Worm (Caenorhabditis elegans) whole organism, L1 larva: ENCODE results near the gene srh-4.

ENCODE experiments used
- efl-1 ChIP-seq, 4 experiments: fragments of 150-350 bp; optimal IDR thresholded peaks in 3 of 4; peaks in 1 of 4; 1 replicate in 1 of 4; 2 replicates in 3 of 4; lab custom pipeline; 2014; ENCODE audit warnings: missing biosample characterization in 2 of 4, missing genetic modification characterization in 2 of 4, missing genetic modification reagents in 2 of 4
- egl-27 ChIP-seq, 2 experiments: fragments of 150-350 bp in 1 of 2; sonication (generic microtip); optimal IDR thresholded peaks; 3 replicates each; lab custom pipeline; 2017 to 2018; ENCODE audit warnings: missing biosample characterization in 2 of 2, missing genetic modification characterization in 2 of 2, missing genetic modification reagents in 2 of 2
- lin-15B ChIP-seq: fragments of 150-350 bp; sonication (generic microtip); optimal IDR thresholded peaks from 3 replicates; lab custom pipeline; 2014; ENCODE audit warnings: missing biosample characterization, missing genetic modification characterization
- lsy-2 ChIP-seq, 2 experiments: fragments of 150-350 bp; optimal IDR thresholded peaks; 2 replicates each; lab custom pipeline; 2014; ENCODE audit warnings: missing biosample characterization in 2 of 2, missing genetic modification characterization in 2 of 2
- mdl-1 ChIP-seq, 2 experiments: fragments of 150-350 bp; optimal IDR thresholded peaks; 2 replicates each; lab custom pipeline; 2014 to 2017; ENCODE audit warnings: missing biosample characterization in 2 of 2, missing genetic modification characterization in 2 of 2, inconsistent platforms in 1 of 2
- mef-2 ChIP-seq: fragments of 150-350 bp; optimal IDR thresholded peaks from 2 replicates; lab custom pipeline; 2014; ENCODE audit warnings: missing biosample characterization, missing genetic modification characterization
- mep-1 ChIP-seq: fragments of 150-350 bp; optimal IDR thresholded peaks from 2 replicates; lab custom pipeline; 2014; ENCODE audit warnings: missing biosample characterization, missing genetic modification characterization
- nhr-77 ChIP-seq: fragments of 150-350 bp; optimal IDR thresholded peaks from 2 replicates; lab custom pipeline; 2014; ENCODE audit warnings: missing biosample characterization, missing genetic modification characterization
- nhr-90 ChIP-seq: sonication (generic microtip); optimal IDR thresholded peaks from 2 replicates; lab custom pipeline; 2016; ENCODE audit warnings: mild to moderate bottlenecking, missing genetic modification characterization, missing compliant biosample characterization; ENCODE audit not compliant: poor library complexity
- pax-3 ChIP-seq: fragments of 200-800 bp; sonication (Bioruptor generic); optimal IDR thresholded peaks from 2 replicates; lab custom pipeline; 2018; ENCODE audit warnings: mild to moderate bottlenecking, missing genetic modification characterization, moderate library complexity, missing compliant biosample characterization
- snu-23 ChIP-seq: sonication (generic microtip); optimal IDR thresholded peaks from 2 replicates; lab custom pipeline; 2016; ENCODE audit warnings: missing genetic modification characterization, missing compliant biosample characterization
- vab-15 ChIP-seq: sonication (generic microtip); optimal IDR thresholded peaks from 2 replicates; lab custom pipeline; 2017; ENCODE audit warnings: missing genotype, mild to moderate bottlenecking, missing genetic modification characterization, missing compliant biosample characterization

- TF ChIP-seq pax-3 (no peak), lin-15B (tag; lab: Kevin White, UChicago) (no peak), mef-2 (tag; lab: Kevin White, UChicago) (no peak), nhr-77 (no peak), egl-27 (tag; optimal IDR thresholded peaks at IDR 0.05; lab: Kevin White, UChicago) (no peak), mep-1 (no peak), vab-15 (tag; lab: Kevin White, UChicago) (no peak), mdl-1 (tag; optimal IDR thresholded peaks at IDR 0.05; lab: Kevin White, UChicago) (no peak), lsy-2 (tag; optimal IDR thresholded peaks at IDR 0.05; lab: Kevin White, UChicago) (no peak), nhr-90 (no peak), snu-23 (GFP tag; lab: Kevin White, UChicago) (no peak), efl-1 (optimal IDR thresholded peaks at IDR 0.05; lab: Kevin White, UChicago) (no peak), efl-1 (GFP tag; optimal IDR thresholded peaks at IDR 0.05 in 1 of 2; lab: Kevin White, UChicago) (no peak)
Measured at ce11 chrV:4005219-4005618, 5.1 kb upstream of the srh-4 start, which contains the start of gene srh-8.
